Worm (Caenorhabditis elegans): ENCODE results near the gene bli-6.

bli-6 gene

ce11 chrIV:6372993-6373392, 3.9 kb upstream of the bli-6 start, which contains the start of gene smg-3:
TSS of gene smg-3 (minus strand) at chrIV:6373093.
- no peak for TF ChIP-seq fos-1 (tag; optimal IDR thresholded peaks at IDR 0.05)
- no peak for TF ChIP-seq nhr-237 (tag; optimal IDR thresholded peaks at IDR 0.05)
- TF ChIP-seq unc-55 (GFP tag; optimal IDR thresholded peaks at IDR 0.05) = no peak
- no peak for TF ChIP-seq ceh-82 (tag; optimal IDR thresholded peaks at IDR 0.05)
- TF ChIP-seq ztf-1 (GFP tag; conservative IDR thresholded peaks at IDR 0.05) = no peak
- no peak for TF ChIP-seq sma-9 (GFP tag; optimal IDR thresholded peaks at IDR 0.05)
- no peak for TF ChIP-seq sma-9 (tag; optimal IDR thresholded peaks at IDR 0.05)
- no peak for TF ChIP-seq ama-1 (optimal IDR thresholded peaks at IDR 0.05)
- no peak for TF ChIP-seq nhr-11 (tag; optimal IDR thresholded peaks at IDR 0.05)
- TF ChIP-seq ztf-11 (tag; optimal IDR thresholded peaks at IDR 0.05) = no peak
- no peak for TF ChIP-seq ztf-4 (tag; optimal IDR thresholded peaks at IDR 0.05)
- no peak for TF ChIP-seq zag-1 (tag; optimal IDR thresholded peaks at IDR 0.05)
- no peak for TF ChIP-seq mbf-1 (tag; optimal IDR thresholded peaks at IDR 0.05)
- TF ChIP-seq alr-1 (tag; optimal IDR thresholded peaks at IDR 0.05) = no peak
- no peak for TF ChIP-seq nhr-12 (tag; optimal IDR thresholded peaks at IDR 0.05)
- TF ChIP-seq gmeb-1 (tag; optimal IDR thresholded peaks at IDR 0.05) = no peak
- TF ChIP-seq lin-39 (tag; optimal IDR thresholded peaks at IDR 0.05) = no peak
- no peak for TF ChIP-seq lsy-2 (tag; optimal IDR thresholded peaks at IDR 0.05)
- no peak for TF ChIP-seq ceh-16 (tag; optimal IDR thresholded peaks at IDR 0.05)
- no peak for TF ChIP-seq mab-5 (tag; optimal IDR thresholded peaks at IDR 0.05)

- TF ChIP-seq nhr-237 (tag; optimal IDR thresholded peaks at IDR 0.05) (no peak), nhr-10 (tag; optimal IDR thresholded peaks at IDR 0.05) (no peak), ama-1 (optimal IDR thresholded peaks at IDR 0.05) (no peak), Y55F3AM.14 (GFP tag; optimal IDR thresholded peaks at IDR 0.05) (no peak), skn-1 (tag; optimal IDR thresholded peaks at IDR 0.05) (no peak), fos-1 (tag; optimal IDR thresholded peaks at IDR 0.05) (no peak), elt-1 (tag; optimal IDR thresholded peaks at IDR 0.05) (no peak), ceh-16 (tag; optimal IDR thresholded peaks at IDR 0.05) (no peak), nhr-25 (tag; optimal IDR thresholded peaks at IDR 0.05) (no peak), ZK546.5 (tag; optimal IDR thresholded peaks at IDR 0.05) (no peak), unc-62 (GFP tag; optimal IDR thresholded peaks at IDR 0.05) (no peak), snpc-4 (tag; optimal IDR thresholded peaks at IDR 0.05) (no peak), R02D3.7 (tag; optimal IDR thresholded peaks at IDR 0.05) (no peak), F13H6.1 (tag; optimal IDR thresholded peaks at IDR 0.05) (no peak), peb-1 (tag; optimal IDR thresholded peaks at IDR 0.05) (no peak), sem-4 (tag; optimal IDR thresholded peaks at IDR 0.05) (no peak), aly-2 (tag; optimal IDR thresholded peaks at IDR 0.05) (no peak), mdl-1 (tag; optimal IDR thresholded peaks at IDR 0.05) (no peak), lsy-2 (tag; optimal IDR thresholded peaks at IDR 0.05) (no peak)
These were observed 3.1 kb upstream of the bli-6 start for ce11 chrIV:6373721-6374120.

- 0 out of 2 replicates have a peak, but pooled peaks have one; percentile 87 for TF ChIP-seq ztf-1 (GFP tag; conservative IDR thresholded peaks at IDR 0.05)
- no peak for TF ChIP-seq zag-1 (tag; optimal IDR thresholded peaks at IDR 0.05)
These were observed 637 bp downstream of the bli-6 start for ce11 chrIV:6377335-6378069.

DNA sequence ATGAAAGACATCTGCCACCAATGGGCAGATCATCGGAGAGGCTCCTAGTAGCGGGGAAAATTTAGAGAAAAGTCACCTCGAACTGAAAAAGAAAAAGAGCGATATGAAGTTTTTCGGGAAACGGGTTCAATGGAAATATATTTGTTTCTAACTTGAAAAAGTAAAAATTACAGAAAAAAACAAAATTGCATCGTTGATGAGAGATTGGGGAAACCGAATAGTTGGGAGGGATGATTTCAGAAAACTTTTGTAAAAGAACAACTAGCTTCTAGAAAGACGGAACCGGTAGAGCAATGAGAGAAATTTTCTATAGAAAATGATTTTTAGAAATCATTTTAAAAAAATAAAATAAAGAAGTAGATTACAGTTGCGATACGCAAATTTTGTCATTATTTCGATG, 1.5 kb downstream of the bli-6 start:
- TF ChIP-seq nhr-77 (tag; optimal IDR thresholded peaks at IDR 0.05) (no peak), nhr-23 (tag; optimal IDR thresholded peaks at IDR 0.05) (no peak), elt-3 (tag; optimal IDR thresholded peaks at IDR 0.05) (no peak), R02D3.7 (tag; optimal IDR thresholded peaks at IDR 0.05) (no peak), ztf-4 (tag; optimal IDR thresholded peaks at IDR 0.05) (no peak), sma-3 (GFP tag; optimal IDR thresholded peaks at IDR 0.05) (no peak), ceh-16 (tag; optimal IDR thresholded peaks at IDR 0.05) (no peak), sma-9 (GFP tag; optimal IDR thresholded peaks at IDR 0.05) (no peak), sma-9 (tag; optimal IDR thresholded peaks at IDR 0.05) (no peak), ZK546.5 (tag; optimal IDR thresholded peaks at IDR 0.05) (no peak), unc-55 (GFP tag; optimal IDR thresholded peaks at IDR 0.05) (no peak), nhr-25 (tag; optimal IDR thresholded peaks at IDR 0.05) (no peak), Y55F3AM.14 (GFP tag; optimal IDR thresholded peaks at IDR 0.05) (no peak), lin-13 (GFP tag; optimal IDR thresholded peaks at IDR 0.05) (no peak), gmeb-1 (tag; optimal IDR thresholded peaks at IDR 0.05) (no peak), ztf-11 (tag; optimal IDR thresholded peaks at IDR 0.05) (no peak), nhr-11 (tag; optimal IDR thresholded peaks at IDR 0.05) (no peak), dmd-4 (tag; optimal IDR thresholded peaks at IDR 0.05) (no peak), mbf-1 (tag; optimal IDR thresholded peaks at IDR 0.05) (no peak)

Measured in whole organism, L2 larva.